Fruit fly (Drosophila melanogaster) S2 (cell line): ENCODE results near the gene CG14402.

ENCODE experiments used
- CG8478 ChIP-seq: fragments of >200 bp; optimal IDR thresholded peaks from 2 replicates; lab custom pipeline; 2018
- CTCF ChIP-seq, 2 experiments: fragments of >200 bp; optimal IDR thresholded peaks; 2 replicates each; lab custom pipeline; 2018

- TF ChIP-seq CTCF (optimal IDR thresholded peaks at IDR 0.05; lab: Kevin White, UChicago) (no peak), CG8478 (lab: Kevin White, UChicago) (no peak)
Measured at dm6 chr2L:20867381-20867780, 18.3 kb downstream of the CG14402 start, which contains the start of gene CG31675.
